Worm (Caenorhabditis elegans) whole organism, late embryonic: Measurements from ENCODE around the gene F42G10.1.
A peak's percentile ranks its signal among the peaks of the same experiment; 100 is the strongest.

Experiments
- C38D4.7 ChIP-seq: fragments of 200-800 bp; sonication (Bioruptor generic); optimal IDR thresholded peaks from 2 replicates; lab custom pipeline; 2018; ENCODE audit warnings: mild to moderate bottlenecking, missing genetic modification characterization, moderate library complexity, missing compliant biosample characterization
- F13H6.1 ChIP-seq: sonication (generic microtip); optimal IDR thresholded peaks from 2 replicates; lab custom pipeline; 2016; ENCODE audit warnings: missing genetic modification characterization, missing compliant biosample characterization
- K02D7.2 ChIP-seq: sonication (generic microtip); optimal IDR thresholded peaks from 2 replicates; lab custom pipeline; 2017; ENCODE audit warnings: mild to moderate bottlenecking, missing genetic modification characterization, missing compliant biosample characterization
- K09A11.1 ChIP-seq: sonication (generic microtip); optimal IDR thresholded peaks from 2 replicates; lab custom pipeline; 2017; ENCODE audit warnings: antibody characterized with exemption, mild to moderate bottlenecking, missing genetic modification characterization, missing compliant biosample characterization; ENCODE audit not compliant: insufficient read depth
- T23F11.4 ChIP-seq: fragments of 200-800 bp; sonication (Bioruptor generic); optimal IDR thresholded peaks from 2 replicates; lab custom pipeline; 2018; ENCODE audit warnings: mild to moderate bottlenecking, missing genetic modification characterization, missing compliant biosample characterization
- Y22D7AL.16 ChIP-seq: sonication (generic microtip); optimal IDR thresholded peaks from 2 replicates; lab custom pipeline; 2016; ENCODE audit warnings: missing genetic modification characterization, missing compliant biosample characterization
- ahr-1 ChIP-seq: sonication (generic microtip); optimal IDR thresholded peaks from 2 replicates; lab custom pipeline; 2016; ENCODE audit warnings: missing genetic modification characterization, missing compliant biosample characterization
- ama-1 ChIP-seq: fragments of 150-350 bp; optimal IDR thresholded peaks from 2 replicates; lab custom pipeline; 2014
- ceh-14 ChIP-seq: sonication (generic microtip); optimal IDR thresholded peaks from 2 replicates; lab custom pipeline; 2016; ENCODE audit warnings: missing genotype, missing genetic modification characterization, missing compliant biosample characterization
- ceh-2 ChIP-seq: sonication (generic microtip); optimal IDR thresholded peaks from 2 replicates; lab custom pipeline; 2016; ENCODE audit warnings: missing genotype, missing genetic modification characterization, missing compliant biosample characterization
- ceh-24 ChIP-seq: sonication (generic microtip); optimal IDR thresholded peaks from 2 replicates; lab custom pipeline; 2016; ENCODE audit warnings: mild to moderate bottlenecking, missing genetic modification characterization, missing compliant biosample characterization
- ceh-30 ChIP-seq: fragments of 150-350 bp; optimal IDR thresholded peaks from 2 replicates; lab custom pipeline; 2014; ENCODE audit warnings: missing biosample characterization, missing genetic modification characterization
- ceh-31 ChIP-seq: sonication (generic microtip); optimal IDR thresholded peaks from 2 replicates; lab custom pipeline; 2016; ENCODE audit warnings: missing genetic modification characterization, missing compliant biosample characterization
- ceh-34 ChIP-seq: sonication (generic microtip); optimal IDR thresholded peaks from 2 replicates; lab custom pipeline; 2016; ENCODE audit warnings: mild to moderate bottlenecking, missing genetic modification characterization, missing compliant biosample characterization
- ceh-48 ChIP-seq: sonication (generic microtip); optimal IDR thresholded peaks from 2 replicates; lab custom pipeline; 2016; ENCODE audit warnings: missing genetic modification characterization, inconsistent platforms, missing compliant biosample characterization
- ceh-6 ChIP-seq: fragments of 200-800 bp; sonication (Bioruptor generic); optimal IDR thresholded peaks from 2 replicates; lab custom pipeline; 2018; ENCODE audit warnings: mild to moderate bottlenecking, missing genetic modification characterization, missing compliant biosample characterization
- ceh-9 ChIP-seq: sonication (generic microtip); optimal IDR thresholded peaks from 2 replicates; lab custom pipeline; 2016; ENCODE audit warnings: mild to moderate bottlenecking, missing genetic modification characterization, inconsistent platforms, missing compliant biosample characterization
- che-1 ChIP-seq: sonication (generic microtip); optimal IDR thresholded peaks from 2 replicates; lab custom pipeline; 2016; ENCODE audit warnings: mild to moderate bottlenecking, missing genetic modification characterization, missing compliant biosample characterization
- dve-1 ChIP-seq: sonication (generic microtip); optimal IDR thresholded peaks from 2 replicates; lab custom pipeline; 2017; ENCODE audit warnings: antibody characterized with exemption, mild to moderate bottlenecking, missing genetic modification characterization, missing compliant biosample characterization
- elt-2 ChIP-seq: sonication (generic microtip); optimal IDR thresholded peaks from 2 replicates; lab custom pipeline; 2016; ENCODE audit warnings: missing genetic modification reagents, missing genetic modification characterization, missing compliant biosample characterization
- elt-4 ChIP-seq: sonication (generic microtip); optimal IDR thresholded peaks from 2 replicates; lab custom pipeline; 2016; ENCODE audit warnings: missing genetic modification characterization, missing compliant biosample characterization
- fax-1 ChIP-seq: sonication (generic microtip); optimal IDR thresholded peaks from 2 replicates; lab custom pipeline; 2016; ENCODE audit warnings: missing genotype, missing genetic modification characterization, missing compliant biosample characterization
- fkh-10 ChIP-seq: fragments of 150-350 bp; optimal IDR thresholded peaks from 2 replicates; lab custom pipeline; 2014; ENCODE audit warnings: missing biosample characterization, missing genetic modification reagents, missing genetic modification characterization
- fkh-6 ChIP-seq: sonication (generic microtip); optimal IDR thresholded peaks from 2 replicates; lab custom pipeline; 2016; ENCODE audit warnings: missing genetic modification characterization, missing compliant biosample characterization
- gmeb-2 ChIP-seq: sonication (generic microtip); optimal IDR thresholded peaks from 2 replicates; lab custom pipeline; 2016; ENCODE audit warnings: missing genetic modification characterization, inconsistent platforms, missing compliant biosample characterization
- hlh-30 ChIP-seq: sonication (generic microtip); optimal IDR thresholded peaks from 2 replicates; lab custom pipeline; 2017; ENCODE audit warnings: antibody characterized with exemption, missing genetic modification characterization, missing compliant biosample characterization; ENCODE audit not compliant: insufficient read depth
- hlh-6 ChIP-seq: sonication (generic microtip); optimal IDR thresholded peaks from 2 replicates; lab custom pipeline; 2016; ENCODE audit warnings: missing genotype, missing genetic modification characterization, missing compliant biosample characterization
- hlh-8 ChIP-seq: sonication (generic microtip); optimal IDR thresholded peaks from 2 replicates; lab custom pipeline; 2016; ENCODE audit warnings: missing genotype, missing genetic modification characterization, missing compliant biosample characterization
- lim-6 ChIP-seq: sonication (generic microtip); optimal IDR thresholded peaks from 2 replicates; lab custom pipeline; 2016; ENCODE audit warnings: missing genetic modification characterization, missing compliant biosample characterization
- lin-11 ChIP-seq: fragments of 200-800 bp; sonication (Bioruptor generic); optimal IDR thresholded peaks from 2 replicates; lab custom pipeline; 2018; ENCODE audit warnings: mild to moderate bottlenecking, missing genetic modification characterization, missing compliant biosample characterization
- madf-2 ChIP-seq: sonication (generic microtip); optimal IDR thresholded peaks from 2 replicates; lab custom pipeline; 2017; ENCODE audit warnings: missing genetic modification characterization, missing compliant biosample characterization
- nfya-1 ChIP-seq: sonication (generic microtip); optimal IDR thresholded peaks from 2 replicates; lab custom pipeline; 2017; ENCODE audit warnings: missing genetic modification characterization, mild to moderate bottlenecking, missing compliant biosample characterization, antibody characterized with exemption, moderate library complexity
- pag-3 ChIP-seq: sonication (generic microtip); optimal IDR thresholded peaks from 2 replicates; lab custom pipeline; 2016; ENCODE audit warnings: missing compliant biosample characterization, missing genetic modification characterization, borderline replicate concordance
- pat-9 ChIP-seq: fragments of 200-800 bp; sonication (Bioruptor generic); optimal IDR thresholded peaks from 2 replicates; lab custom pipeline; 2018; ENCODE audit warnings: mild to moderate bottlenecking, missing genetic modification characterization, moderate library complexity, missing compliant biosample characterization
- pax-1 ChIP-seq: fragments of 150-350 bp; optimal IDR thresholded peaks from 2 replicates; lab custom pipeline; 2014; ENCODE audit warnings: missing biosample characterization, missing genetic modification characterization
- pha-4 ChIP-seq: fragments of 150-350 bp; optimal IDR thresholded peaks from 2 replicates; lab custom pipeline; 2018; ENCODE audit warnings: missing biosample characterization, missing genetic modification reagents, missing genetic modification characterization
- pqm-1 ChIP-seq: sonication (generic microtip); optimal IDR thresholded peaks from 2 replicates; lab custom pipeline; 2016; ENCODE audit warnings: missing genetic modification characterization, missing compliant biosample characterization
- pros-1 ChIP-seq: fragments of 150-350 bp; optimal IDR thresholded peaks from 2 replicates; lab custom pipeline; 2014; ENCODE audit warnings: missing biosample characterization, missing genetic modification reagents, missing genetic modification characterization
- rnt-1 ChIP-seq: sonication (generic microtip); optimal IDR thresholded peaks from 2 replicates; lab custom pipeline; 2016; ENCODE audit warnings: missing genetic modification characterization, missing compliant biosample characterization
- sdc-2 ChIP-seq: sonication (generic microtip); optimal IDR thresholded peaks from 2 replicates; lab custom pipeline; 2016; ENCODE audit warnings: missing genotype, missing genetic modification characterization, missing compliant biosample characterization
- sox-4 ChIP-seq: sonication (generic microtip); optimal IDR thresholded peaks from 2 replicates; lab custom pipeline; 2017; ENCODE audit warnings: mild to moderate bottlenecking, missing genetic modification characterization, inconsistent platforms, missing compliant biosample characterization
- syd-9 ChIP-seq: sonication (generic microtip); optimal IDR thresholded peaks from 2 replicates; lab custom pipeline; 2016; ENCODE audit warnings: mild to moderate bottlenecking, missing genetic modification characterization, moderate library complexity, missing compliant biosample characterization
- tbx-2 ChIP-seq: sonication (generic microtip); optimal IDR thresholded peaks from 2 replicates; lab custom pipeline; 2016; ENCODE audit warnings: missing genetic modification characterization, missing compliant biosample characterization
- tbx-7 ChIP-seq: sonication (generic microtip); optimal IDR thresholded peaks from 2 replicates; lab custom pipeline; 2016; ENCODE audit warnings: missing genotype, missing genetic modification characterization, missing compliant biosample characterization
- ttx-3 ChIP-seq: sonication (generic microtip); optimal IDR thresholded peaks from 2 replicates; lab custom pipeline; 2016; ENCODE audit warnings: missing genetic modification reagents, missing genetic modification characterization, missing compliant biosample characterization
- unc-3 ChIP-seq, 2 experiments: fragments of 200-800 bp in 1 of 2; sonication (Bioruptor generic) in 1 of 2; sonication (generic microtip) in 1 of 2; conservative IDR thresholded peaks in 1 of 2; optimal IDR thresholded peaks in 1 of 2; 2 replicates each; pipeline versions ENCODE4 v1.3.6 to Lab custom; 2016 to 2022; ENCODE audit warnings: missing compliant biosample characterization in 2 of 2, missing genetic modification characterization in 2 of 2, missing genetic modification reagents in 1 of 2
- unc-42 ChIP-seq: sonication (generic microtip); optimal IDR thresholded peaks from 2 replicates; lab custom pipeline; 2016; ENCODE audit warnings: missing genotype, missing genetic modification characterization, missing compliant biosample characterization
- unc-55 ChIP-seq: sonication (generic microtip); optimal IDR thresholded peaks from 2 replicates; lab custom pipeline; 2017; ENCODE audit warnings: missing biosample characterization, missing genetic modification reagents, missing genetic modification characterization
- unc-86 ChIP-seq: sonication (generic microtip); optimal IDR thresholded peaks from 2 replicates; lab custom pipeline; 2016; ENCODE audit warnings: missing genetic modification characterization, missing compliant biosample characterization
- ztf-16 ChIP-seq: sonication (generic microtip); optimal IDR thresholded peaks from 2 replicates; lab custom pipeline; 2017; ENCODE audit warnings: missing genetic modification characterization, missing compliant biosample characterization

The F42G10.1 gene

DNA sequence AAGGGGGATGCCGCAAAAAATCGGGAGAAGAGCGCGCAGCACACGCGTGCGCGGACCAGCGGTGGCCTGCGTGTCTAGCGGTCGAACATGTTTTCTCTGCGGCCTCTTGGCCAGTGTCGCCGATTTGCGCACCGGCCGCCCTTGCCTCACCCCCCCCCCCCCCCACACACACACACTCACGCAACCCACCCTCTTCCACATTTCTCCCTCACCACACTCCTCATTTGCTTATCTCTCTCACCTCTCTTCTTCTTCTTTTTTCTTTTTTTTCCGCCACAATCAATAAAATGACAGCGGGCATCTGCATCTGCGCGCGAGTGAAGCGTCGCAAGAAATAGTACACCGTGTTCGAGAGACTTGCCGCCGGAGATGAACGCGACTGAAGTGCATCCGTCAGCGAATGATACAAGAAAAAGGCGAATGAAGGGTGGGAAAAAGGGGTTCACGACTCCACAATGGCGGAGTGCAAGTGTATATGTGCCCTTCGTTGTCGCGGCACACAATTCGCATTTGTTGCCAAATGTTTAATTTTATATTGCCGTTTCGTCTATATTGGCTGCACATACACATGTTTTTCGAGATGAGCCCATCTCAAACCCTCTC lies 22.3 kb downstream of the F42G10.1 start:
- TF ChIP-seq ceh-14 (tag; lab: Kevin White, UChicago) = no peak
- no peak for TF ChIP-seq C38D4.7 (GFP tag; lab: Kevin White, UChicago)
- peak; percentile 62 for TF ChIP-seq T23F11.4
- peak; percentile 43 for TF ChIP-seq che-1 (tag; lab: Kevin White, UChicago)
- TF ChIP-seq hlh-30 (tag; lab: Kevin White, UChicago) = peak; percentile 54
- TF ChIP-seq ceh-30 (tag; lab: Kevin White, UChicago) = peak; percentile 56
- no peak for TF ChIP-seq ama-1 (lab: Kevin White, UChicago)
- TF ChIP-seq K09A11.1 (tag; lab: Kevin White, UChicago) = peak; percentile 29
- TF ChIP-seq lim-6 (tag; lab: Kevin White, UChicago) = no peak
- TF ChIP-seq ztf-16 (tag; lab: Kevin White, UChicago) = peak; percentile 67
- peak; percentile 71 for TF ChIP-seq elt-2 (tag; lab: Kevin White, UChicago)
- peak; percentile 51 for TF ChIP-seq pros-1
- no peak for TF ChIP-seq pqm-1 (tag; lab: Kevin White, UChicago)
- TF ChIP-seq sox-4 = peak; percentile 44
- TF ChIP-seq ahr-1 (tag; lab: Kevin White, UChicago) = peak; percentile 10
- TF ChIP-seq K02D7.2 = no peak
- TF ChIP-seq pag-3 = no peak
- no peak for TF ChIP-seq ceh-2 (tag; lab: Kevin White, UChicago)
- TF ChIP-seq tbx-2 (tag; lab: Kevin White, UChicago) = peak; percentile 34
- peak; percentile 27 for TF ChIP-seq F13H6.1
- no peak for TF ChIP-seq ceh-9 (tag; lab: Kevin White, UChicago)
- peak; percentile 72 for TF ChIP-seq ceh-34 (tag; lab: Kevin White, UChicago)
- peak; percentile 1 for TF ChIP-seq pax-1
- TF ChIP-seq unc-86 (tag; lab: Kevin White, UChicago) = peak; percentile 53
- TF ChIP-seq madf-2 (tag; lab: Kevin White, UChicago) = peak; percentile 100
- no peak for TF ChIP-seq fax-1 (tag; lab: Kevin White, UChicago)
- TF ChIP-seq ttx-3 = no peak
- TF ChIP-seq ceh-6 (GFP tag; lab: Kevin White, UChicago) = peak; percentile 26
- no peak for TF ChIP-seq ceh-31 (tag; lab: Kevin White, UChicago)
- 0 out of 2 replicates have a peak, but pooled peaks have one; percentile 7 for TF ChIP-seq unc-3 (GFP tag; conservative IDR thresholded peaks at IDR 0.05; lab: Robert Waterston, UW)
- no peak for TF ChIP-seq unc-3 (tag; optimal IDR thresholded peaks at IDR 0.05; lab: Kevin White, UChicago)
- peak; percentile 11 for TF ChIP-seq pat-9
- no peak for TF ChIP-seq elt-4 (tag; lab: Kevin White, UChicago)
- no peak for TF ChIP-seq fkh-6 (tag; lab: Kevin White, UChicago)
- TF ChIP-seq ceh-24 (tag; lab: Kevin White, UChicago) = no peak
- no peak for TF ChIP-seq tbx-7 (tag; lab: Kevin White, UChicago)
- no peak for TF ChIP-seq dve-1 (tag; lab: Kevin White, UChicago)
- TF ChIP-seq syd-9 = no peak
- peak; percentile 63 for TF ChIP-seq unc-55 (GFP tag; lab: Kevin White, UChicago)
- TF ChIP-seq hlh-8 (tag; lab: Kevin White, UChicago) = peak; percentile 26
- no peak for TF ChIP-seq fkh-10 (GFP tag; lab: Kevin White, UChicago)
- TF ChIP-seq gmeb-2 = no peak
- no peak for TF ChIP-seq rnt-1 (tag; lab: Kevin White, UChicago)
- TF ChIP-seq nfya-1 (tag; lab: Kevin White, UChicago) = peak; percentile 82
- TF ChIP-seq ceh-48 (tag; lab: Kevin White, UChicago) = peak; percentile 94
- no peak for TF ChIP-seq sdc-2 (tag; lab: Kevin White, UChicago)
- no peak for TF ChIP-seq pha-4
- peak; percentile 19 for TF ChIP-seq unc-42 (tag; lab: Kevin White, UChicago)
- TF ChIP-seq lin-11 = peak; percentile 2
- no peak for TF ChIP-seq Y22D7AL.16 (tag; lab: Kevin White, UChicago)
- no peak for TF ChIP-seq hlh-6 (tag; lab: Kevin White, UChicago)
